Fruit fly (Drosophila melanogaster) whole organism, embryonic: ENCODE data around the gene Fam92.

Experiments
- Atf6 ChIP-seq: fragments of 200-800 bp; sonication (Bioruptor generic); IDR thresholded peaks from 2 replicates; pipeline ENCODE4 v1.3.6; 2022; ENCODE audit warnings: missing biosample characterization, missing genetic modification characterization
- Bgb ChIP-seq: fragments of 200-800 bp; sonication (Bioruptor generic); IDR thresholded peaks from 2 replicates; pipeline ENCODE4 v1.3.6; 2022; ENCODE audit warnings: missing biosample characterization, missing genetic modification characterization; ENCODE audit not compliant: partially characterized antibody
- C15 ChIP-seq: fragments of 200-800 bp; sonication (Bioruptor generic); IDR thresholded peaks from 3 replicates; pipeline ENCODE4 v1.3.6; 2022; ENCODE audit warnings: missing biosample characterization, missing genetic modification characterization
- CG10654 ChIP-seq: fragments of 200-800 bp; sonication (Bioruptor generic); optimal IDR thresholded peaks from 2 replicates; lab custom pipeline; 2016; ENCODE audit warnings: missing biosample characterization, missing genetic modification characterization
- CG11504 ChIP-seq: fragments of 200-800 bp; sonication (Bioruptor generic); optimal IDR thresholded peaks from 3 replicates; lab custom pipeline; 2019; ENCODE audit warnings: missing biosample characterization, mild to moderate bottlenecking, missing genetic modification characterization, moderate library complexity
- CG11695 ChIP-seq: fragments of 200-800 bp; sonication (Bioruptor generic); IDR thresholded peaks from 3 replicates; pipeline ENCODE4 v1.3.6; 2022; ENCODE audit warnings: missing biosample characterization, missing genetic modification characterization
- CG11723 ChIP-seq: fragments of 200-800 bp; sonication (Bioruptor generic); optimal IDR thresholded peaks from 2 replicates; lab custom pipeline; 2017; ENCODE audit warnings: missing biosample characterization, mild to moderate bottlenecking, missing genetic modification characterization
- CG13287 ChIP-seq: fragments of 200-800 bp; sonication (Bioruptor generic); IDR thresholded peaks from 2 replicates; pipeline ENCODE4 v1.3.6; 2022; ENCODE audit warnings: missing biosample characterization, missing genetic modification characterization; ENCODE audit not compliant: partially characterized antibody
- CG17912 ChIP-seq: fragments of 200-800 bp; sonication (Bioruptor generic); optimal IDR thresholded peaks from 2 replicates; lab custom pipeline; 2018; ENCODE audit warnings: missing biosample characterization, mild to moderate bottlenecking, missing genetic modification characterization
- CG2199 ChIP-seq: fragments of 200-800 bp; sonication (Bioruptor generic); IDR thresholded peaks from 3 replicates; pipeline ENCODE4 v1.3.6; 2022; ENCODE audit warnings: missing biosample characterization, missing genetic modification characterization
- CG32532 ChIP-seq: fragments of 200-800 bp; sonication (Bioruptor generic); IDR thresholded peaks from 2 replicates; pipeline ENCODE4 v1.3.6; 2022; ENCODE audit warnings: missing biosample characterization, missing genetic modification characterization
- CG6791 ChIP-seq: fragments of 200-800 bp; sonication (Bioruptor generic); IDR thresholded peaks from 3 replicates; pipeline ENCODE4 v1.3.6; 2022; ENCODE audit warnings: missing biosample characterization, missing genetic modification characterization; ENCODE audit not compliant: partially characterized antibody
- CG7786 ChIP-seq: fragments of 200-800 bp; sonication (Bioruptor generic); optimal IDR thresholded peaks from 2 replicates; lab custom pipeline; 2016; ENCODE audit warnings: missing biosample characterization, missing genetic modification characterization
- CG8089 ChIP-seq: fragments of 200-800 bp; sonication (Bioruptor generic); optimal IDR thresholded peaks from 3 replicates; lab custom pipeline; 2016; ENCODE audit warnings: missing biosample characterization, missing genetic modification characterization
- CG8290 ChIP-seq, 3 experiments: fragments of 200-800 bp; sonication (Bioruptor generic); optimal IDR thresholded peaks; 2 replicates each; lab custom pipeline; 2016 to 2019; ENCODE audit warnings: missing biosample characterization in 3 of 3, missing genetic modification characterization in 3 of 3, mild to moderate bottlenecking in 2 of 3, moderate library complexity in 1 of 3
- CG9932 ChIP-seq: fragments of 200-800 bp; sonication (Bioruptor generic); IDR thresholded peaks from 2 replicates; pipeline ENCODE4 v1.3.6; 2022; ENCODE audit warnings: missing biosample characterization, missing genetic modification characterization
- CTCF ChIP-seq: fragments of 200-800 bp; sonication (Bioruptor generic); optimal IDR thresholded peaks from 2 replicates; lab custom pipeline; 2017; ENCODE audit warnings: missing biosample characterization, mild to moderate bottlenecking, missing genetic modification characterization, moderate library complexity
- Dp ChIP-seq: fragments of 200-800 bp; sonication (Bioruptor generic); optimal IDR thresholded peaks from 2 replicates; lab custom pipeline; 2018; ENCODE audit warnings: missing biosample characterization, mild to moderate bottlenecking, missing genetic modification characterization, moderate library complexity
- E2f2 ChIP-seq: fragments of 200-800 bp; sonication (Bioruptor generic); IDR thresholded peaks from 2 replicates; pipeline ENCODE4 v1.3.6; 2022; ENCODE audit warnings: missing biosample characterization, missing genetic modification characterization
- HLHmδ ChIP-seq: fragments of 200-800 bp; sonication (Bioruptor generic); optimal IDR thresholded peaks from 2 replicates; lab custom pipeline; 2018; ENCODE audit warnings: missing biosample characterization, mild to moderate bottlenecking, missing genetic modification characterization, moderate library complexity
- HmgZ ChIP-seq: fragments of 200-800 bp; sonication (Bioruptor generic); optimal IDR thresholded peaks from 2 replicates; lab custom pipeline; 2018; ENCODE audit warnings: missing biosample characterization, mild to moderate bottlenecking, missing genetic modification characterization
- Hr39 ChIP-seq: fragments of >200 bp; optimal IDR thresholded peaks from 2 replicates; lab custom pipeline; 2017
- Med ChIP-seq: fragments of 200-800 bp; sonication (Bioruptor generic); peaks from one replicate; lab custom pipeline; 2016; ENCODE audit warnings: missing biosample characterization, missing genetic modification characterization, mild to moderate bottlenecking, inconsistent platforms, moderate library complexity
- Meics ChIP-seq: fragments of 200-800 bp; sonication (Bioruptor generic); optimal IDR thresholded peaks from 2 replicates; lab custom pipeline; 2017; ENCODE audit warnings: missing biosample characterization, mild to moderate bottlenecking, missing genetic modification characterization
- NC2β ChIP-seq: fragments of 200-800 bp; sonication (Bioruptor generic); optimal IDR thresholded peaks from 2 replicates; lab custom pipeline; 2016; ENCODE audit warnings: missing biosample characterization, missing genetic modification characterization
- NFAT ChIP-seq: fragments of 200-800 bp; sonication (Bioruptor generic); IDR thresholded peaks from 2 replicates; pipeline ENCODE4 v1.3.6; 2022; ENCODE audit warnings: missing biosample characterization, missing genetic modification characterization
- Stat92E ChIP-seq, 3 experiments: fragments of >200 bp in 2 of 3; fragments of 200-800 bp in 1 of 3; sonication (Bioruptor generic) in 1 of 3; optimal IDR thresholded peaks; 2 replicates each; lab custom pipeline; 2017 to 2019; ENCODE audit warnings: missing biosample characterization in 3 of 3, missing genetic modification characterization in 3 of 3, mild to moderate bottlenecking in 1 of 3, moderate library complexity in 1 of 3
- amos ChIP-seq: fragments of 200-800 bp; sonication (Bioruptor generic); IDR thresholded peaks from 2 replicates; pipeline ENCODE4 v1.3.6; 2022; ENCODE audit warnings: missing biosample characterization, missing genetic modification characterization; ENCODE audit not compliant: partially characterized antibody
- cato ChIP-seq: fragments of 200-800 bp; sonication (Bioruptor generic); optimal IDR thresholded peaks from 2 replicates; lab custom pipeline; 2016; ENCODE audit warnings: missing biosample characterization, missing genetic modification characterization, borderline replicate concordance
- crol ChIP-seq: fragments of 200-800 bp; sonication (Bioruptor generic); IDR thresholded peaks from 2 replicates; pipeline ENCODE4 v1.3.6; 2022; ENCODE audit warnings: missing biosample characterization, missing genetic modification characterization
- exex ChIP-seq: fragments of 200-800 bp; sonication (Bioruptor generic); optimal IDR thresholded peaks from 4 replicates; lab custom pipeline; 2018; ENCODE audit warnings: missing biosample characterization, mild to moderate bottlenecking, missing genetic modification characterization, moderate library complexity
- gcm2 ChIP-seq: fragments of 200-800 bp; sonication (Bioruptor generic); optimal IDR thresholded peaks from 2 replicates; lab custom pipeline; 2016; ENCODE audit warnings: missing biosample characterization, missing genetic modification characterization
- gro ChIP-seq: fragments of 200-800 bp; sonication (Bioruptor generic); optimal IDR thresholded peaks from 2 replicates; lab custom pipeline; 2016; ENCODE audit warnings: missing biosample characterization, missing genetic modification characterization
- insv ChIP-seq, 2 experiments: fragments of 200-800 bp; sonication (Bioruptor generic); optimal IDR thresholded peaks; 3 replicates each; lab custom pipeline; 2016 to 2018; ENCODE audit warnings: missing biosample characterization in 2 of 2, missing genetic modification characterization in 2 of 2
- maf-S ChIP-seq: fragments of 200-800 bp; sonication (Bioruptor generic); optimal IDR thresholded peaks from 2 replicates; lab custom pipeline; 2016; ENCODE audit warnings: missing biosample characterization, missing genetic modification characterization
- mld ChIP-seq: fragments of 200-800 bp; sonication (Bioruptor generic); IDR thresholded peaks from 3 replicates; pipeline ENCODE4 v1.3.6; 2022; ENCODE audit warnings: missing biosample characterization, missing genetic modification characterization; ENCODE audit not compliant: partially characterized antibody
- nau ChIP-seq: fragments of 200-800 bp; sonication (Bioruptor generic); optimal IDR thresholded peaks from 3 replicates; lab custom pipeline; 2017; ENCODE audit warnings: missing biosample characterization, mild to moderate bottlenecking, missing genetic modification characterization, missing genetic modification reagents
- odd ChIP-seq: fragments of 200-800 bp; sonication (Bioruptor generic); optimal IDR thresholded peaks from 2 replicates; lab custom pipeline; 2017; ENCODE audit warnings: missing biosample characterization, mild to moderate bottlenecking, missing genetic modification characterization
- onecut ChIP-seq: fragments of 200-800 bp; sonication (Bioruptor generic); IDR thresholded peaks from 2 replicates; pipeline ENCODE4 v1.3.6; 2022; ENCODE audit warnings: missing biosample characterization, missing genetic modification characterization
- pita ChIP-seq: fragments of 200-800 bp; sonication (Bioruptor generic); optimal IDR thresholded peaks from 2 replicates; lab custom pipeline; 2017; ENCODE audit warnings: missing biosample characterization, mild to moderate bottlenecking, missing genetic modification characterization
- sd ChIP-seq: fragments of 200-800 bp; sonication (Bioruptor generic); optimal IDR thresholded peaks from 3 replicates; lab custom pipeline; 2018; ENCODE audit warnings: missing biosample characterization, mild to moderate bottlenecking, missing genetic modification characterization, moderate library complexity
- sob ChIP-seq: fragments of 200-800 bp; sonication (Bioruptor generic); IDR thresholded peaks from 2 replicates; pipeline ENCODE4 v1.3.6; 2022; ENCODE audit warnings: missing biosample characterization, missing genetic modification characterization
- stwl ChIP-seq: fragments of 200-800 bp; sonication (Bioruptor generic); optimal IDR thresholded peaks from 3 replicates; lab custom pipeline; 2018; ENCODE audit warnings: missing biosample characterization, mild to moderate bottlenecking, missing genetic modification characterization, moderate library complexity
- tll ChIP-seq, 2 experiments: fragments of 200-800 bp in 1 of 2; fragments of >200 bp in 1 of 2; sonication (Bioruptor generic) in 1 of 2; optimal IDR thresholded peaks; 2 replicates each; lab custom pipeline; 2017 to 2019; ENCODE audit warnings: missing biosample characterization in 2 of 2, missing genetic modification characterization in 2 of 2, mild to moderate bottlenecking in 1 of 2, moderate library complexity in 1 of 2
- tx ChIP-seq: fragments of 200-800 bp; sonication (Bioruptor generic); optimal IDR thresholded peaks from 2 replicates; lab custom pipeline; 2016; ENCODE audit warnings: missing biosample characterization, missing genetic modification characterization
- zfh1 ChIP-seq: fragments of 200-800 bp; sonication (Bioruptor generic); IDR thresholded peaks from 3 replicates; pipeline ENCODE4 v1.3.6; 2022; ENCODE audit warnings: missing biosample characterization, missing genetic modification characterization

Fam92 gene

DNA sequence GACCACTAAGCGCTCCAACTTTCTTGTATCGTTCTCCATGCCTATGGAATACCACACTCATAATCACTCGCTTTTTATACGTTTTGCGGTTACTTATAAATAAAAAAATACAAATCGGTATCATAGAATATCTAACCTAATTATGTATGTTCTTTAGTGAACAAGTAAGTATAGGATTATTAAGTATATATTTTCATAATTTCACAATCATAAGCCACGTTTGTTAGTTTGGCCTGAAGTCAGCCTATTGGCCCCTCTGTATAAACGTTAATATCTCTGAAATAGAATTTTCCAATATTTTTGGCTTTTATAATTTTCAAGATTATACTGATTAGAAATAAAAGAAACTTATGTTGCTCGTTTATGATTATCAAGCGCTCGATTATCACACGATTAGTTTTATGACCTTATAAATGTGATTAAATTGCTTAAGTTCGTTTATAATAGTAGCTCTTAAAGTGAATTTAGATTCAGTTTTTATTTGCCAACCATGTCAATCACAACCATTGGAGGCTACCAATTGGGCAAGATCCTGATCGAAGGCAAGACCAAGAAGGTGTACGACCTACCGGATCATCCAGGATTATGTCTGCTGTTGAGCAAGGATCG, 28.6 kb downstream of the Fam92 start, which contains the start of gene CG5418:
Gene CG5418 (minus strand): TSS at position 51 of the 609 bp plus-strand sequence.
- TF ChIP-seq sd (peak; percentile 0), exex (peak; percentile 95), tx (GFP tag; lab: Kevin White, UChicago) (no peak)

DNA sequence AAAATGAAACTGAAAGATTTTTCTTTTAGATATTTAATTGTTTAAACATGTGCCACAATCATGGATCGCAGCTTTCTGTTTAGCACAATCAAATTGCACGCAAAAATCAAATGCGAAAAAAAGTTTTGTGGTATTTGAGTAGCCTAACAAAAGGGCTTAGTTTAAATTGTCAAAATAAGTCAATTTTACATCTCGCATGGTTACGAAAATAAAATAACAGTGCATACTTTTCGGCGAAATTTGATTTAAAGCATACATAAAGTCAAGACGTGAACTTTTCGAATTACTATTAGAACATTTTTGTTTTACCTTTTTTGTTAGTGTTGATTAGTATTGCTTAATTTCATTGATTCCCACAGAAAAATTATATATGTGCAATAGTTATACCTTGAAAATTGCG, 30.3 kb downstream of the Fam92 start:
- TF ChIP-seq C15 (GFP tag; lab: Robert Waterston, UW) (no peak), CTCF (GFP tag; lab: Kevin White, UChicago) (peak; percentile 73), Med (GFP tag; lab: Kevin White, UChicago) (no peak), CG8290 (GFP tag; optimal IDR thresholded peaks at IDR 0.05; lab: Kevin White, UChicago) (no peak), CG8290 (tag; optimal IDR thresholded peaks at IDR 0.05; lab: Kevin White, UChicago) (peak in 1 of 2 experiments; percentile 9), tll (GFP tag; optimal IDR thresholded peaks at IDR 0.05; lab: Kevin White, UChicago) (peak in 1 of 2 experiments; percentile 3), E2f2 (GFP tag; lab: Robert Waterston, UW) (peak; percentile 22; the same call in 1 of the 2 replicates), Hr39 (no peak), CG11695 (0 out of 3 replicates have a peak, but pooled peaks have one; percentile 20), CG11504 (peak; percentile 36), Meics (peak; percentile 49), Dp (GFP tag; lab: Kevin White, UChicago) (peak; percentile 16), CG7786 (GFP tag; lab: Kevin White, UChicago) (no peak), HmgZ (tag; lab: Kevin White, UChicago) (peak; percentile 67), amos (peak; percentile 42; the same call in 1 of the 2 replicates), CG9932 (0 out of 2 replicates have a peak, but pooled peaks have one; percentile 26), onecut (GFP tag; lab: Robert Waterston, UW) (no peak), stwl (tag; lab: Kevin White, UChicago) (peak; percentile 63), pita (GFP tag; lab: Kevin White, UChicago) (peak; percentile 31), Bgb (GFP tag; lab: Robert Waterston, UW) (peak; percentile 42; the same call in 1 of the 2 replicates), CG13287 (GFP tag; lab: Robert Waterston, UW) (0 out of 2 replicates have a peak, but pooled peaks have one; percentile 26), gro (GFP tag; lab: Kevin White, UChicago) (peak; percentile 10), CG2199 (GFP tag; lab: Robert Waterston, UW) (peak; percentile 74; the same call in 1 of the 3 replicates), insv (GFP tag; optimal IDR thresholded peaks at IDR 0.05; lab: Kevin White, UChicago) (peak in 1 of 2 experiments; percentile 71)

DNA sequence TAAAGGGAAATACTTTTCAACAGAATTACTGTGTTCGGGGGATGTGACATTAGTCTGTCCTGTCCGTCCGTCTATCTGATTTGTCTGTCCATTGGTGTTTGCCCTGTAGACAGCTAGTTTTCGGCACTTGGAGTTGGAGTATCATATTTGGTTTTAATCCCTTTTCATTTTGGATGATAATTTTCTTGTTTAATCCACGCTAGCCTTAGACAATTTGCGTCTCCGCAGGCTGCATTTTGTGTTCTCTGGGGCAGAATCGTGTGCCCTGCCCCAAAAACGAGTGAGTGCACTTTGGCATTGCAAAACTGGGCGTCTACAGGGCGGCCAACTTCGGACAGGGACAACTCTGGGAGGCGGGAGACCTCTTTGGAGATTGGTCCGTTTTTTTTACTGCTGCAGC, 31.0 kb downstream of the Fam92 start:
- TF ChIP-seq cato (GFP tag; lab: Kevin White, UChicago), result no peak
- TF ChIP-seq NC2β (GFP tag; lab: Kevin White, UChicago), result no peak
- no peak for TF ChIP-seq CG10654
- TF ChIP-seq CG8089, result no peak
- no peak for TF ChIP-seq crol (GFP tag; lab: Robert Waterston, UW)
- TF ChIP-seq sob (GFP tag; lab: Robert Waterston, UW), result 0 out of 2 replicates have a peak, but pooled peaks have one; percentile 22
- no peak for TF ChIP-seq zfh1 (GFP tag; lab: Robert Waterston, UW)
- peak; percentile 9; the same call in 1 of the 2 replicates for TF ChIP-seq amos
- no peak for TF ChIP-seq gcm2 (GFP tag; lab: Kevin White, UChicago)
- TF ChIP-seq CG9932, result peak; percentile 53; the same call in 1 of the 2 replicates
- TF ChIP-seq CG32532, result 0 out of 2 replicates have a peak, but pooled peaks have one; percentile 38
- TF ChIP-seq CG11723 (GFP tag; lab: Kevin White, UChicago), result no peak
- 0 out of 3 replicates have a peak, but pooled peaks have one; percentile 58 for TF ChIP-seq CG2199 (GFP tag; lab: Robert Waterston, UW)
- TF ChIP-seq Atf6, result peak; percentile 24; the same call in 1 of the 2 replicates
- TF ChIP-seq nau (GFP tag; lab: Kevin White, UChicago), result no peak
- 0 out of 3 replicates have a peak, but pooled peaks have one; percentile 5 for TF ChIP-seq mld (GFP tag; lab: Robert Waterston, UW)
- TF ChIP-seq Stat92E (GFP tag; optimal IDR thresholded peaks at IDR 0.05; lab: Kevin White, UChicago), result no peak
- TF ChIP-seq odd (GFP tag; lab: Kevin White, UChicago), result no peak
- TF ChIP-seq HLHmδ (GFP tag; lab: Kevin White, UChicago), result no peak
- TF ChIP-seq NFAT, result 0 out of 2 replicates have a peak, but pooled peaks have one; percentile 33
- no peak for TF ChIP-seq CG17912
- no peak for TF ChIP-seq maf-S (GFP tag; lab: Kevin White, UChicago)
- TF ChIP-seq CG6791 (GFP tag; lab: Robert Waterston, UW), result no peak
